Fruit fly (Drosophila melanogaster) whole organism, prepupa: Measurements from ENCODE around the gene CG6769.
A peak's percentile ranks its signal among the peaks of the same experiment; 100 is the strongest.

ENCODE experiments used
- CG10631 ChIP-seq: fragments of 200-800 bp; sonication (Bioruptor generic); optimal IDR thresholded peaks from 2 replicates; lab custom pipeline; 2016; ENCODE audit warnings: missing biosample characterization, missing genetic modification characterization
- CG10669 ChIP-seq: fragments of 200-800 bp; sonication (Bioruptor generic); optimal IDR thresholded peaks from 3 replicates; lab custom pipeline; 2018; ENCODE audit warnings: missing biosample characterization, mild to moderate bottlenecking, missing genetic modification characterization, moderate library complexity
- CG16779 ChIP-seq: fragments of 200-800 bp; sonication (Bioruptor generic); optimal IDR thresholded peaks from 3 replicates; lab custom pipeline; 2017; ENCODE audit warnings: missing biosample characterization, mild to moderate bottlenecking, missing genetic modification characterization
- CG3032 ChIP-seq: fragments of 200-800 bp; optimal IDR thresholded peaks from 2 replicates; lab custom pipeline; 2019; ENCODE audit warnings: missing biosample characterization, mild to moderate bottlenecking, missing genetic modification characterization, moderate library complexity
- CG31627 ChIP-seq: fragments of 200-800 bp; sonication (Bioruptor generic); optimal IDR thresholded peaks from 3 replicates; lab custom pipeline; 2016; ENCODE audit warnings: missing biosample characterization, missing genetic modification characterization
- CG32006 ChIP-seq: fragments of 200-800 bp; sonication (Bioruptor generic); optimal IDR thresholded peaks from 3 replicates; lab custom pipeline; 2017; ENCODE audit warnings: missing biosample characterization, mild to moderate bottlenecking, missing genetic modification characterization
- CG34406 ChIP-seq: fragments of 200-800 bp; sonication (Bioruptor generic); optimal IDR thresholded peaks from 3 replicates; lab custom pipeline; 2016; ENCODE audit warnings: missing biosample characterization, missing genetic modification characterization
- CG3919 ChIP-seq: fragments of 200-800 bp; sonication (Bioruptor generic); optimal IDR thresholded peaks from 3 replicates; lab custom pipeline; 2016; ENCODE audit warnings: missing biosample characterization, missing genetic modification characterization
- CG6276 ChIP-seq: fragments of 200-800 bp; sonication (Bioruptor generic); optimal IDR thresholded peaks from 2 replicates; lab custom pipeline; 2017; ENCODE audit warnings: missing biosample characterization, mild to moderate bottlenecking, missing genetic modification characterization
- CG6792 ChIP-seq: fragments of 200-800 bp; sonication (Bioruptor generic); optimal IDR thresholded peaks from 3 replicates; lab custom pipeline; 2016; ENCODE audit warnings: missing biosample characterization, missing genetic modification characterization
- CG6808 ChIP-seq: fragments of 200-800 bp; sonication (Bioruptor generic); optimal IDR thresholded peaks from 3 replicates; lab custom pipeline; 2017; ENCODE audit warnings: missing biosample characterization, missing genetic modification characterization, mild to moderate bottlenecking, moderate library complexity, missing genetic modification reagents
- CG6854 ChIP-seq: fragments of 200-800 bp; sonication (Bioruptor generic); optimal IDR thresholded peaks from 2 replicates; lab custom pipeline; 2017; ENCODE audit warnings: missing biosample characterization, mild to moderate bottlenecking, missing genetic modification characterization
- CG7368 ChIP-seq: fragments of 200-800 bp; sonication (Bioruptor generic); optimal IDR thresholded peaks from 3 replicates; lab custom pipeline; 2016; ENCODE audit warnings: missing biosample characterization, missing genetic modification characterization
- CG8632 ChIP-seq: fragments of 200-800 bp; sonication (Bioruptor generic); optimal IDR thresholded peaks from 3 replicates; lab custom pipeline; 2016; ENCODE audit warnings: missing biosample characterization, missing genetic modification characterization
- Eip75B ChIP-seq: fragments of 200-800 bp; sonication (Bioruptor generic); optimal IDR thresholded peaks from 3 replicates; lab custom pipeline; 2016; ENCODE audit warnings: missing biosample characterization, missing genetic modification characterization
- Eip78C ChIP-seq: fragments of 200-800 bp; sonication (Bioruptor generic); peaks from one replicate; lab custom pipeline; 2016; ENCODE audit warnings: missing biosample characterization, missing genetic modification characterization
- Ets21C ChIP-seq: fragments of 200-800 bp; sonication (Bioruptor generic); optimal IDR thresholded peaks from 3 replicates; lab custom pipeline; 2016; ENCODE audit warnings: missing biosample characterization, missing genetic modification characterization
- Ets96B ChIP-seq: fragments of 200-800 bp; optimal IDR thresholded peaks from 2 replicates; lab custom pipeline; 2019; ENCODE audit warnings: missing biosample characterization, mild to moderate bottlenecking, missing genetic modification characterization, moderate library complexity
- Gug ChIP-seq: fragments of 200-800 bp; sonication (Bioruptor generic); IDR thresholded peaks from 2 replicates; pipeline ENCODE4 v1.3.6; 2022; ENCODE audit warnings: missing biosample characterization, missing genetic modification characterization
- Hr39 ChIP-seq: fragments of 200-800 bp; sonication (Bioruptor generic); optimal IDR thresholded peaks from 2 replicates; lab custom pipeline; 2016; ENCODE audit warnings: missing biosample characterization, missing genetic modification characterization
- Lpt ChIP-seq: fragments of 200-800 bp; sonication (Bioruptor generic); optimal IDR thresholded peaks from 3 replicates; lab custom pipeline; 2016; ENCODE audit warnings: missing biosample characterization, missing genetic modification characterization
- Met ChIP-seq: fragments of 200-800 bp; sonication (Bioruptor generic); optimal IDR thresholded peaks from 3 replicates; lab custom pipeline; 2016; ENCODE audit warnings: missing biosample characterization, missing genetic modification characterization
- OdsH ChIP-seq: fragments of 200-800 bp; sonication (Bioruptor generic); optimal IDR thresholded peaks from 3 replicates; lab custom pipeline; 2016; ENCODE audit warnings: missing biosample characterization, missing genetic modification characterization
- Smox ChIP-seq: fragments of 200-800 bp; sonication (Bioruptor generic); optimal IDR thresholded peaks from 3 replicates; lab custom pipeline; 2016; ENCODE audit warnings: missing biosample characterization, missing genetic modification characterization
- Sox102F ChIP-seq: fragments of 200-800 bp; sonication (Bioruptor generic); optimal IDR thresholded peaks from 2 replicates; lab custom pipeline; 2016; ENCODE audit warnings: missing biosample characterization, mild to moderate bottlenecking, missing genetic modification characterization
- Sox14 ChIP-seq: fragments of 200-800 bp; sonication (Bioruptor generic); optimal IDR thresholded peaks from 3 replicates; lab custom pipeline; 2016; ENCODE audit warnings: missing biosample characterization, missing genetic modification characterization
- Sox15 ChIP-seq: fragments of 200-800 bp; sonication (Bioruptor generic); optimal IDR thresholded peaks from 3 replicates; lab custom pipeline; 2016; ENCODE audit warnings: missing biosample characterization, missing genetic modification characterization
- achi ChIP-seq: fragments of 200-800 bp; sonication (Bioruptor generic); optimal IDR thresholded peaks from 3 replicates; lab custom pipeline; 2016; ENCODE audit warnings: missing biosample characterization, missing genetic modification characterization
- acj6 ChIP-seq: fragments of 200-800 bp; sonication (Bioruptor generic); optimal IDR thresholded peaks from 3 replicates; lab custom pipeline; 2016; ENCODE audit warnings: missing biosample characterization, missing genetic modification characterization
- cyc ChIP-seq: fragments of 200-800 bp; sonication (Bioruptor generic); optimal IDR thresholded peaks from 3 replicates; lab custom pipeline; 2016; ENCODE audit warnings: missing biosample characterization, missing genetic modification characterization
- dsx ChIP-seq: fragments of 200-800 bp; optimal IDR thresholded peaks from 3 replicates; lab custom pipeline; 2019; ENCODE audit warnings: missing biosample characterization, mild to moderate bottlenecking, missing genetic modification characterization, moderate library complexity; ENCODE audit not compliant: poor library complexity, severe bottlenecking
- eg ChIP-seq: fragments of 200-800 bp; sonication (Bioruptor generic); IDR thresholded peaks from 3 replicates; pipeline ENCODE4 v1.3.6; 2022; ENCODE audit warnings: missing biosample characterization, missing genetic modification characterization
- esn ChIP-seq: fragments of 200-800 bp; sonication (Bioruptor generic); optimal IDR thresholded peaks from 2 replicates; lab custom pipeline; 2016; ENCODE audit warnings: missing biosample characterization, mild to moderate bottlenecking, missing genetic modification characterization, moderate library complexity
- fd59A ChIP-seq: fragments of 200-800 bp; sonication (Bioruptor generic); optimal IDR thresholded peaks from 2 replicates; lab custom pipeline; 2017; ENCODE audit warnings: missing biosample characterization, mild to moderate bottlenecking, missing genetic modification characterization, missing genetic modification reagents
- fd85E ChIP-seq: fragments of 200-800 bp; sonication (Bioruptor generic); optimal IDR thresholded peaks from 3 replicates; lab custom pipeline; 2016; ENCODE audit warnings: missing biosample characterization, missing genetic modification characterization
- fkh ChIP-seq: fragments of 200-800 bp; sonication (Bioruptor generic); optimal IDR thresholded peaks from 3 replicates; lab custom pipeline; 2017; ENCODE audit warnings: missing biosample characterization, mild to moderate bottlenecking, missing genetic modification characterization, moderate library complexity
- lz ChIP-seq: fragments of 200-800 bp; sonication (Bioruptor generic); optimal IDR thresholded peaks from 3 replicates; lab custom pipeline; 2016; ENCODE audit warnings: missing biosample characterization, missing genetic modification characterization
- pdm3 ChIP-seq: fragments of 200-800 bp; sonication (Bioruptor generic); optimal IDR thresholded peaks from 3 replicates; lab custom pipeline; 2016; ENCODE audit warnings: missing biosample characterization, missing genetic modification characterization
- salr ChIP-seq, 2 experiments: fragments of 200-800 bp; sonication (Bioruptor generic); optimal IDR thresholded peaks; 3 replicates each; lab custom pipeline; 2016 to 2018; ENCODE audit warnings: missing biosample characterization in 2 of 2, missing genetic modification characterization in 2 of 2, mild to moderate bottlenecking in 1 of 2
- spab ChIP-seq: fragments of 200-800 bp; sonication (Bioruptor generic); optimal IDR thresholded peaks from 2 replicates; lab custom pipeline; 2017; ENCODE audit warnings: missing biosample characterization, mild to moderate bottlenecking, missing genetic modification characterization, missing genetic modification reagents
- ss ChIP-seq, 2 experiments: fragments of 200-800 bp; sonication (Bioruptor generic); optimal IDR thresholded peaks; 2 replicates in 1 of 2; 3 replicates in 1 of 2; lab custom pipeline; 2017 to 2018; ENCODE audit warnings: mild to moderate bottlenecking in 2 of 2, missing biosample characterization in 2 of 2, missing genetic modification characterization in 2 of 2, moderate library complexity in 1 of 2
- svp ChIP-seq: fragments of 200-800 bp; sonication (Bioruptor generic); peaks from one replicate; lab custom pipeline; 2016; ENCODE audit warnings: missing biosample characterization, missing genetic modification characterization
- topi ChIP-seq: fragments of 200-800 bp; sonication (Bioruptor generic); optimal IDR thresholded peaks from 3 replicates; lab custom pipeline; 2016; ENCODE audit warnings: missing biosample characterization, missing genetic modification characterization
- vri ChIP-seq: fragments of 200-800 bp; sonication (Bioruptor generic); optimal IDR thresholded peaks from 3 replicates; lab custom pipeline; 2016; ENCODE audit warnings: missing biosample characterization, mild to moderate bottlenecking, missing genetic modification characterization

The CG6769 gene

DNA sequence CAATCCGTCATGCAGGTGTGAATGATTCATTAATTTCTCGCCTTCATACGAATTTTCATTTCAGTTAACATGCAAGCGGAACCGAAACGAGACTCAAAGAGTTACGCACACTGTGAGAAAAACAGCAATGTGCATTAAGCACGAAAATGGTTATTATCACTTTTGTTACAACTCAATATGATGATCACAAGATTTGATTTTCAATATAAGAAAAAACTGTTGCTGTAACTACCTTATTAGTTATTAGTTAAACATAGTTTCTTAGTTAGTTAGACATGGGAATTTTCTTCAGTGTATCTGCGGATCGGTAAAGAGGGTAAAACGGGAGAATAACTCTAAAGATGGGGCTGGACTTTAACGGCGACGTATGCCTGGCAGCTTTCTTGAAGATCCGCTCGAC lies 46.0 kb upstream of the CG6769 start (continued):
- TF ChIP-seq dsx (GFP tag; lab: Kevin White, UChicago) = peak; percentile 56
- peak; percentile 42 for TF ChIP-seq CG10669 (GFP tag; lab: Kevin White, UChicago)
- peak; percentile 42 for TF ChIP-seq Eip75B (GFP tag; lab: Kevin White, UChicago)
- TF ChIP-seq fkh (GFP tag; lab: Kevin White, UChicago) = no peak
- TF ChIP-seq Hr39 (GFP tag; lab: Kevin White, UChicago) = peak; percentile 72
- peak; percentile 34 for TF ChIP-seq acj6 (GFP tag; lab: Kevin White, UChicago)
- TF ChIP-seq Sox14 (GFP tag; lab: Kevin White, UChicago) = peak; percentile 52
- peak; percentile 54 for TF ChIP-seq cyc
- peak; percentile 52 for TF ChIP-seq CG6792
- TF ChIP-seq achi (GFP tag; lab: Kevin White, UChicago) = peak; percentile 42

DNA sequence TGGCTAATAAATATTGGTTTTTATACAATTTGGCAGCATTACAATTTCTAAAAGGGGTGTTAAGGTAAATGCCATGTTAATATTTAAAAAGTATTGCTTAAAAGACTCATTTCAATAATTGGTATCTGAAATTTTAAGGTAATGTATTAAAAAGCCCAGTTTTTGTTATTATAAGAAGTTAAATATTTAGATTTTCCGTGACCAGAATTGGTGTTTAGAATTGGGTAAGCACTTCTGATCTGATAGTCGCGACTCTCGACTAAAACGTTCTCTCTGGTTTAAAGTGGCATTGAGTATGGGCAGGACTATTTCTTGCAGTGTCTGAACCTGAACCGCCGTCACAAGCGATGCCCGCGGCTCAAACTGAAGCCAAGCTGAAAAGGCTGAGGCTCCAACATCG lies 44.4 kb upstream of the CG6769 start:
- no peak for TF ChIP-seq salr (GFP tag; optimal IDR thresholded peaks at IDR 0.05; lab: Kevin White, UChicago)
- no peak for TF ChIP-seq CG8632 (GFP tag; lab: Kevin White, UChicago)
- peak; percentile 26 for TF ChIP-seq pdm3 (GFP tag; lab: Kevin White, UChicago)
- TF ChIP-seq Eip78C (GFP tag; lab: Kevin White, UChicago) = peak; percentile 58
- TF ChIP-seq Met (GFP tag; lab: Kevin White, UChicago) = peak; percentile 63
- peak; percentile 51 for TF ChIP-seq topi (GFP tag; lab: Kevin White, UChicago)
- peak; percentile 33 for TF ChIP-seq CG10669 (GFP tag; lab: Kevin White, UChicago)
- peak; percentile 13 for TF ChIP-seq CG34406 (GFP tag; lab: Kevin White, UChicago)
- no peak for TF ChIP-seq dsx (GFP tag; lab: Kevin White, UChicago)
- peak; percentile 30 for TF ChIP-seq CG31627 (GFP tag; lab: Kevin White, UChicago)
- no peak for TF ChIP-seq CG6276
- TF ChIP-seq OdsH (GFP tag; lab: Kevin White, UChicago) = peak; percentile 63
- peak; percentile 24 for TF ChIP-seq CG6792
- TF ChIP-seq Smox (GFP tag; lab: Kevin White, UChicago) = peak; percentile 58
- TF ChIP-seq svp (GFP tag; lab: Kevin White, UChicago) = peak; percentile 84
- TF ChIP-seq achi (GFP tag; lab: Kevin White, UChicago) = peak; percentile 24
- TF ChIP-seq Hr39 (GFP tag; lab: Kevin White, UChicago) = peak; percentile 45
- TF ChIP-seq Ets96B = peak; percentile 21
- no peak for TF ChIP-seq fd85E (GFP tag; lab: Kevin White, UChicago)
- peak; percentile 11 for TF ChIP-seq Ets21C (GFP tag; lab: Kevin White, UChicago)
- peak; percentile 44 for TF ChIP-seq lz (GFP tag; lab: Kevin White, UChicago)
- peak; percentile 42 for TF ChIP-seq Eip75B (GFP tag; lab: Kevin White, UChicago)
- TF ChIP-seq vri = no peak
- TF ChIP-seq ss (GFP tag; optimal IDR thresholded peaks at IDR 0.05; lab: Kevin White, UChicago) = peak in 1 of 2 experiments; percentile 21
- TF ChIP-seq CG32006 = no peak
- no peak for TF ChIP-seq spab
- TF ChIP-seq Sox15 (GFP tag; lab: Kevin White, UChicago) = no peak
- no peak for TF ChIP-seq CG6854 (GFP tag; lab: Kevin White, UChicago)
- TF ChIP-seq CG3032 (tag; lab: Kevin White, UChicago) = peak; percentile 55
- no peak for TF ChIP-seq Lpt
- TF ChIP-seq esn = peak; percentile 65
- peak; percentile 39 for TF ChIP-seq Sox102F
- TF ChIP-seq Sox14 (GFP tag; lab: Kevin White, UChicago) = peak; percentile 31
- TF ChIP-seq eg (GFP tag; lab: Robert Waterston, UW) = no peak
- TF ChIP-seq CG16779 (tag; lab: Kevin White, UChicago) = no peak
- TF ChIP-seq CG7368 (GFP tag; lab: Kevin White, UChicago) = no peak
- TF ChIP-seq Gug (GFP tag; lab: Robert Waterston, UW) = no peak
- peak; percentile 11 for TF ChIP-seq CG10631 (GFP tag; lab: Kevin White, UChicago)
- TF ChIP-seq acj6 (GFP tag; lab: Kevin White, UChicago) = peak; percentile 10
- peak; percentile 30 for TF ChIP-seq cyc
- TF ChIP-seq CG6808 (GFP tag; lab: Kevin White, UChicago) = peak; percentile 59
- TF ChIP-seq CG3919 (GFP tag; lab: Kevin White, UChicago) = peak; percentile 2
- TF ChIP-seq fd59A (GFP tag; lab: Kevin White, UChicago) = peak; percentile 26
